Worm (Caenorhabditis elegans): Measurements from ENCODE around the gene F52E1.9.

DNA sequence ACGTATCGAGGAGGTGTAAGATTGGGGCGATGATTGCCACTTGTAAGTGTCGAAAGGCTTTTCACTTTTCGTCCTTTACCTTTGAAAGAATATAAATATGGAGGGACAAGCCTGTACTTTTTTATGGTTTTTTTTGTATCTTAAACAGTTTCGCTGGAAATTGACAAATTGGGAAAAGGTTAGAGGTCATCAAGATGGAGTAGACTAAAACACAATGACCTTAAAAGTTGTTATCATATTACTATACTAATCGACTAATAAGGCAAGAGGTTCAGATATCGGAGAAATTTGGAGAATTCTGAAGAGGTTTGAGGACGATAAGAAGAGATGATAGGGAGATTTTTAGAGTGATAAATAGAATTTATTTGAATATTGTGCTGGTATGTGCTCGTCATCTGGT, 3.7 kb upstream of the F52E1.9 start:
- TF ChIP-seq tab-1 (GFP tag; IDR thresholded peaks at IDR 0.05): no peak
- no peak for TF ChIP-seq med-1 (GFP tag; optimal IDR thresholded peaks at IDR 0.05; ENCODE audit: insufficient read depth)
- no peak for TF ChIP-seq klf-2 (GFP tag; conservative IDR thresholded peaks at IDR 0.05)
- TF ChIP-seq flt-1 (GFP tag; IDR thresholded peaks at IDR 0.05): no peak
- no peak for TF ChIP-seq cog-1 (tag; optimal IDR thresholded peaks at IDR 0.05)
